Worm (Caenorhabditis elegans): Measurements from ENCODE around the gene srz-69.
"Not testable (repeated sequence)": the region's sequence is repeated elsewhere in the genome, so short reads cannot be mapped to it uniquely, and the experiment has no call there.

srz-69 gene

DNA sequence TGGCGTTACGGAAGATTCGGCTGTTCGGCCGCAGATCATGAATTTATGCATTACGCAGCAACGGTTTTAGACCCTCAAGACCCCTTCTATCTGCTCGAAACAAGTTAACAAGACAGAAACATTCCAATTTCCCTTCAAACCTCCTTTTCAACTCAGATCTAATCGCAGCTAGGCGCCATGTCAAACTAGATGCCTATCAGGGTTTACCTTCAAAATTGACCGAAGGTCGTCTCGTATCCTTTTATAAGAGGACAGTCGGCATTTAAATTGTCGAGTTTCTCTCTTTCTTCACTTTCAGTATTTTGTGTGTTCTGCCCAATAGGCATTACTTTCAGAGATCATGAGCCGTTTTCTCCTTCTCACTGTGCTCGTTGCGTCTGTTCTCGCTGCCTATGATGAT lies 39.0 kb downstream of the srz-69 start, which contains the start of gene grd-13:
grd-13 (plus strand) TSS at position 291 of the 400 bp plus-strand sequence.
- TF ChIP-seq T23F11.4 (GFP tag; optimal IDR thresholded peaks at IDR 0.05) (no peak), nfya-1 (tag; optimal IDR thresholded peaks at IDR 0.05) (no peak), unc-86 (tag; optimal IDR thresholded peaks at IDR 0.05) (no peak), ztf-16 (tag; optimal IDR thresholded peaks at IDR 0.05) (no peak), pqm-1 (tag; optimal IDR thresholded peaks at IDR 0.05) (no peak)

DNA sequence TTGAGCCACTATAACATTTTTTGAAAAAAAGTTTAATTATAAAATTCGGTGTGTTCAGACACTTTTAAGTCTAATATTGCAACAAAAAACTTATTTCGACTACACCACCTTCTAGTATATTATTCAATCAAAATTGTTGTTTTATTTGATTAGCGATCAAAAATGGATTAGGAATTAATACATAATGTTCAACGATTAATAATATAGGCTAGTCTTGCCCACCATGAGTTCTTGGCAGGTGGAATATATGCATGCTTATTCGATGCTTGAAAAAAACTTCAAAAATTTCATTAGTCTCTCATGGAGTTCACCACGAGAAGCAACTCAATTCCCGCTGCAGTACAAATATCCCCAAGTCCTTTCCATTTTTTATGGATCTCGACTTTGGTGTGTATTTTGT lies 41.0 kb downstream of the srz-69 start, which contains the start of gene srz-32:
srz-32 (plus strand) TSS at position 301 of the 400 bp plus-strand sequence.
- TF ChIP-seq syd-9 (tag; optimal IDR thresholded peaks at IDR 0.05) (no peak), rnt-1 (tag; optimal IDR thresholded peaks at IDR 0.05) (no peak)

DNA sequence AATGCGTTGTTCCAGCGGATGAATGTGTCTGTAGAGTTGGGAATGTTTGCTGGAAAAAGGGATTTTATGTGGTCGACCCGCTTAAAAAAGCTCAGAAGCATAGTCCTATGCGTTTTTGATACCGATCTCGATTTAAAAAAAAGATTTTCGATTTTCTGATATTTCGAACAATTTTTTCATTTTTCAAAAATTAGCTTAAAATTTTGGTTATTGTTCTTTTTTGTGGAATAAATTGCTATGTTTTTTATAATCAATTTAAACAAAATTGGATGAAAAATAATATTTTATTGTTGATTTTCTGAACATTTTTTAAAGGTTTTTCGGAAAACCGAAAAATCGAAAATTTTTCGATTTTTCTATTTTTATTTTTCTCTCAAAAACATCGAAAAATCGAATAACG lies 43.6 kb downstream of the srz-69 start, which contains the start of gene C04C3.7:
C04C3.7 (minus strand) TSS at position 101 of the 400 bp plus-strand sequence.
- TF ChIP-seq odd-2, ets-4, tbx-7 (tag; optimal IDR thresholded peaks at IDR 0.05): not testable (repeated sequence)

DNA sequence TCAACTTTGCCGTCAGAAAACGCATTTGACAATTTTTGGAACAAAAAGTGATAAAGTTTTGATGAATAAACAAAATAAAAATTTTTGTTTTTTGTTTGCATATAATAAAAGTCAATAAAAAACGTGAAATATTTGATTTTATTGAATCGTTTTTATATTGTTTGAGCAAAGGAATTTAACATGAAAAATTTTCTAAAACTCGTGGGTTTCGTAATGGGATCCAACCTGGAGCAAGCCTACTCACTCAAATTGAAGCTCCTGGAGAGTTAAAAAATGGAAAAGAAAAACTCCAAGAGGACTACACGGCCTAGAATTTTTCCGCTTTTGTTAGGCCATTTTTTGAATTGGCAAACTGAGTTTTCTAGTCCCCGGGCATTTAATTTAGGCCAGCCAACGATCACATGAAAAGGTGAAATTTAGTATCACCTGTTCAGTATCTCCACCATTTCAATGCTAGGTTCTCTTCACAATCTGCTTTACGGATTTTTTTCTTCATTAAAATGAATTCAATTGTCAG lies 48.5 kb downstream of the srz-69 start, which contains the start of the genes C04C3.9 and srz-60:
C04C3.9 (minus strand) TSS at position 101 of the 517 bp plus-strand sequence.
srz-60 (plus strand) TSS at position 467 of the 517 bp plus-strand sequence.
- TF ChIP-seq pax-1 (tag; optimal IDR thresholded peaks at IDR 0.05), result no peak
- no peak for TF ChIP-seq tbx-7 (tag; optimal IDR thresholded peaks at IDR 0.05)
- TF ChIP-seq hlh-13 (GFP tag; optimal IDR thresholded peaks at IDR 0.05), result no peak
- no peak for TF ChIP-seq K02D7.2 (tag; optimal IDR thresholded peaks at IDR 0.05)
- no peak for TF ChIP-seq eyg-1 (tag; optimal IDR thresholded peaks at IDR 0.05)
- no peak for TF ChIP-seq ceh-19 (GFP tag; optimal IDR thresholded peaks at IDR 0.05)
- TF ChIP-seq C38D4.7 (GFP tag; optimal IDR thresholded peaks at IDR 0.05), result no peak
- no peak for TF ChIP-seq hlh-15 (tag; optimal IDR thresholded peaks at IDR 0.05)
- no peak for TF ChIP-seq ets-4 (tag; optimal IDR thresholded peaks at IDR 0.05)
- TF ChIP-seq pha-2 (tag; optimal IDR thresholded peaks at IDR 0.05), result no peak
- no peak for TF ChIP-seq nhr-11 (tag; optimal IDR thresholded peaks at IDR 0.05)
- no peak for TF ChIP-seq sox-4 (tag; optimal IDR thresholded peaks at IDR 0.05)
- no peak for TF ChIP-seq rnt-1 (tag; optimal IDR thresholded peaks at IDR 0.05)
- no peak for TF ChIP-seq lim-6 (tag; optimal IDR thresholded peaks at IDR 0.05)
- no peak for TF ChIP-seq ceh-9 (tag; optimal IDR thresholded peaks at IDR 0.05)
- TF ChIP-seq pha-4 (tag; optimal IDR thresholded peaks at IDR 0.05), result no peak
- no peak for TF ChIP-seq ref-2 (tag; optimal IDR thresholded peaks at IDR 0.05)
